Fruit fly (Drosophila melanogaster) Kc167 (cell line): Measurements from ENCODE around the gene DZIP1.

Source experiments
- Myc ChIP-seq: fragments of >200 bp; optimal IDR thresholded peaks from 2 replicates; lab custom pipeline; 2017; ENCODE audit warnings: missing external identifiers
- Sin3A ChIP-seq: fragments of >200 bp; optimal IDR thresholded peaks from 2 replicates; lab custom pipeline; 2018; ENCODE audit warnings: missing external identifiers
- h ChIP-seq: fragments of >200 bp; optimal IDR thresholded peaks from 3 replicates; lab custom pipeline; 2018; ENCODE audit warnings: missing external identifiers
- insv ChIP-seq: fragments of >200 bp; optimal IDR thresholded peaks from 3 replicates; lab custom pipeline; 2018; ENCODE audit warnings: missing external identifiers
- psq ChIP-seq: fragments of >200 bp; optimal IDR thresholded peaks from 2 replicates; lab custom pipeline; 2017; ENCODE audit warnings: missing external identifiers
- ttk ChIP-seq: sonication (Bioruptor generic); optimal IDR thresholded peaks from 2 replicates; lab custom pipeline; 2017; ENCODE audit warnings: missing external identifiers

The DZIP1 gene

DNA sequence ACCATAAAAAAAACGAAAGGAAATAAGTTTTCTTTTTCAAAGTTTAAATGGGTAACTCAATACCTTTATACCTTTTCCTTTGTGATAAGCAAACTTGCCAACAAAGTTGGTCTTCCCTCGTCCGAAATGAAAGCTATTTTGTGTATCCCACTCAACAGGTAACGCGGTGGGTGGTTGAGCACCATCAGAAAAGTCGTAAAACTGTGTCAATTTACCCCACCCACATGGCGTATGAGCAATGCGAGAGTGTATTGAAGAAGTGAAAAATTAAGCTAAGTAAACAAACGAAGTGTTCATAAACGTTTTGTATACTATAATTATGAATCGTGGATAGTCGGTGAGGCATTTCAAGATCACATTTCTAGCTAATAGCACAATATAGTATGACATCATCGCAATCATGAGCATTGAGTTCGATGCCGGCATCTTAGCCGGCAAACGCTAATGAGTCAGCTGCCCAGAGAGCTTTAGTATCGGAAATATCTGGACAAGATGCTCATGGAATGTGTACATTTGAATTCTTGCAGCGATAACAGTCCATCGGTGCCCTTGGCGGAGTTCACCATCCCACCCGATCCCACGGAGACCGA is 35.8 kb downstream of the DZIP1 start:
- no peak for TF ChIP-seq insv
- TF ChIP-seq Myc, result no peak
- no peak for TF ChIP-seq Sin3A
- TF ChIP-seq psq (lab: Kevin White, UChicago), result no peak
- no peak for TF ChIP-seq h (lab: Kevin White, UChicago)
- no peak for TF ChIP-seq ttk

DNA sequence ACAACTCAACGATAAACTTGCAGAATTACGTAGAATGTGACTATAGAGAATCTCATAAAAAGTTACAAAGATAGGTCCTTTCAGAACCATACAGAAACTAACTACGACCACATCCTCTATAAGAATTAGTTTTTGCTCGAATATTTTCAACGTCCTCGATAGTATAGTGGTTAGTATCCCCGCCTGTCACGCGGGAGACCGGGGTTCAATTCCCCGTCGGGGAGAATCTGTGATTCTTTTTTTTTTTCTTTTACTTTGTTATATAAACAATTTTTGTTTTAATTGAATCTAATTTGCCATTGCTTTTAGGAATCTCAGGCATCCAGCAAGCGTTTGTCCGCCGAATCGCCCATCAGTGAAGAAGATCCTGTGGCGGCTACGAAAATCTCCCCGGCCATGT is 40.1 kb downstream of the DZIP1 start:
- TF ChIP-seq Sin3A, result no peak
- no peak for TF ChIP-seq insv

DNA sequence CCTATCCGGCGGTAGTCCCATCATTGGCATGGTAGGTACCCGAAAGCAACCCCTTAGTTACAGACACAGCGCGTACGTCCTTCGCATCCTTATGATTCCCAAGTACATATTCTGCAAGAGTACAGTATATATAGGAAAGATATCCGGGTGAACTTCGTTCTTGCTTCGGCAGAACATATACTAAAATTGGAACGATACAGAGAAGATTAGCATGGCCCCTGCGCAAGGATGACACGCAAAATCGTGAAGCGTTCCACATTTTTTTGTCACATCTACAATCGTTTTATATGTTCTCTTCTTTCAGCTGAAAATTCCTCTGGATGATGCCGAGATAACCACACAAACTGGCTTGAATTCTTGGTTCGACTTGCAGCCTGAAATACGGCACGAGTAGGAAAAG is 40.9 kb downstream of the DZIP1 start:
- no peak for TF ChIP-seq Sin3A
- TF ChIP-seq Myc, result no peak
- no peak for TF ChIP-seq h (lab: Kevin White, UChicago)
- TF ChIP-seq ttk, result no peak

DNA sequence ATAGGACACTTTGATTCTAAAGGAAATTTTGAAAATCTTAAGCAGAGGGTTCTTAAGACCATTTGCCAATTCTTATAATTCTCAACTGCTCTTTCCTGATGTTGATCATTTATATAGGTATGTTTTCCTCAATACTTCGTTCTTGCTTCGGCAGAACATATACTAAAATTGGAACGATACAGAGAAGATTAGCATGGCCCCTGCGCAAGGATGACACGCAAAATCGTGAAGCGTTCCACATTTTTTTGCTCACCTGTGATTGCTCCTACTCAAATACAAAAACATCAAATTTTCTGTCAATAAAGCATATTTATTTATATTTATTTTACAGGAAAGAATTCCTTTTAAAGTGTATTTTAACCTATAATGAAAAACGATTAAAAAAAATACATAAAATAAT is 41.5 kb downstream of the DZIP1 start:
- TF ChIP-seq Myc, result no peak
- no peak for TF ChIP-seq insv
- TF ChIP-seq psq (lab: Kevin White, UChicago), result no peak
- no peak for TF ChIP-seq h (lab: Kevin White, UChicago)
- TF ChIP-seq ttk, result no peak
- no peak for TF ChIP-seq Sin3A

DNA sequence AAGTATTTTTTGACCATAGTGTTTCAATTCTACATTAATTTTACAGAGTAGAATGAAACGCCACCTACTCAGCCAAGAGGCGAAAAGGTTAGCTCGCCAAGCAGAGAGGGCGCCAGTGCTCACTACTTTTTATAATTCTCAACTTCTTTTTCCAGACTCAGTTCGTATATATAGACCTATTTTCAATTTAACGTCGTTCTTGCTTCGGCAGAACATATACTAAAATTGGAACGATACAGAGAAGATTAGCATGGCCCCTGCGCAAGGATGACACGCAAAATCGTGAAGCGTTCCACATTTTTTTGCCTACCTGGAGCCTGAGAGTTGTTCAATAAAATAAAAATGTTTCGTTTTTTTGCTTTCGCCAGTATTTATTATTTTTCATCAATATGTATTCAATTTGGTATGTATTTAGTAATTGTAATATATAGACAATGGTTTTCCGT is 42.0 kb downstream of the DZIP1 start:
- TF ChIP-seq Sin3A, result no peak
- TF ChIP-seq Myc, result no peak
- no peak for TF ChIP-seq h (lab: Kevin White, UChicago)
- no peak for TF ChIP-seq insv
- no peak for TF ChIP-seq ttk
- no peak for TF ChIP-seq psq (lab: Kevin White, UChicago)

DNA sequence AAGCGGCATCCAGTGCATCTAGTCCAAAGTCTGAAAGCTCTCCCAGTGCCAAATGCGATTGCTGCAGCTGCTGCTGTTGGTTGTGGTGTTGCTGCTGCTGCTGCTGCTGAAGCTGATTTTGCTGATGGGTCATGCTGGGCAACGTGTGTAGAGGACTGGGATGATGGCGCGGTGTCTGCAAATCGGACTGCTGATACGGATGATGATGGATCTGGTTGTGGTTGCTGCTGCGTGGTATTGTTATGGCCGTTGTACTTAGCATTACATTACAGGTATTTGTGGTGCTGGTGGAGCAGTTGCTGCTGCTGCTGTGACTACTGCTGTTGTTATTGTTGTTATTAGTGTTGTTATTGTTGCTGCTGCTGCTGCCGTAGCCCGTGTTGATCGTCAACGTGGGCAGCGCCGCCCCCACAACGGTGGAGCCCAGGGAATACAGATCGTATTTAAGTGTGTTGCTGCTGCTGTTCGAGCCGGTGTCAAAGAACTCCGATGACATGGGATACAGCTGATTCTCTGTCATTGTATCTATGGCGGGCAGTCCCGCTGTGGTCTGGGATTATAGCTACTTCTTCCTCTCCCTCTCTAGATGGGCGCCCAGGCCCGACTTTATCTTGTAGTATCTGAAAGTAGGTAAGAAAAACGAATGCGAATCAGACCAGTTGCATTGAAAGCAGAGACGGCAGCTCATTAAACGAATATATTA is 47.4 kb downstream of the DZIP1 start:
- TF ChIP-seq Sin3A (no peak), ttk (no peak), psq (lab: Kevin White, UChicago) (no peak)

DNA sequence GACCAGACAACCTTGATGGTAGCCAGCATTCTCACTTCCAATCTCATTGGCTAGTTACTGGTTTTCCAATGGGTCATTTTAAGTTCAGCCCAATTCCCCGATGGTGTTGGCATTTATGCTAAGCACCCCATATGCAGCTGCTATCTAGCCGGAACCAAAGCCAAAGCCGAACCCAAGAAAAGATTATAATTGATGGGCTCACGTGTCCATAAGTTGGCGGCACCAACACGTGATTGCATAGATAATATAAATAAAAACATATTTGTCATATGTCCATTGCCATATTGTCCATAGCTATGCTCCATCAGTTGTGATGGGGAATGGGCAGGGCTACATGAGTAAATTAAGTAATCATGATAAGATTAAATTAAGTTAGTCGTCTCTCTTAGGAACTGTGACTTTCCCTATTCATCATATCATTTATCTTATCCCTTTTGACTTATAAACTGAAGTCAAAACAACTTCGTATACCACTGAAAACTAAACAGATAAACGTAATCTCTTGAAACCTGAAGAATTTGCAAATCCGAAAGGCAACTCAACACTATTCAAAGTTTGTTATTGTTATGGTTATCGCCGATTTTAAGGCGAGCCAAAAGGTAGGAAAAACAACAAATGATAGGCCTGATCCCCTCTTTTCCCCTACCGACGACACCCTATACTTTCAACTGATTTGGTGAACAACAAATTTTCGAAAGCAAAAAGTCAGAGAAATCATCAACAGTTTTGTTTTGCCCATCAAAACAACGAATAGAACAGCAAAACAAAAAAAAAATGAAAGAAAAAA is 48.2 kb downstream of the DZIP1 start:
- TF ChIP-seq Myc (no peak), ttk (no peak), insv (no peak), Sin3A (no peak), h (lab: Kevin White, UChicago) (no peak), psq (lab: Kevin White, UChicago) (no peak)

DNA sequence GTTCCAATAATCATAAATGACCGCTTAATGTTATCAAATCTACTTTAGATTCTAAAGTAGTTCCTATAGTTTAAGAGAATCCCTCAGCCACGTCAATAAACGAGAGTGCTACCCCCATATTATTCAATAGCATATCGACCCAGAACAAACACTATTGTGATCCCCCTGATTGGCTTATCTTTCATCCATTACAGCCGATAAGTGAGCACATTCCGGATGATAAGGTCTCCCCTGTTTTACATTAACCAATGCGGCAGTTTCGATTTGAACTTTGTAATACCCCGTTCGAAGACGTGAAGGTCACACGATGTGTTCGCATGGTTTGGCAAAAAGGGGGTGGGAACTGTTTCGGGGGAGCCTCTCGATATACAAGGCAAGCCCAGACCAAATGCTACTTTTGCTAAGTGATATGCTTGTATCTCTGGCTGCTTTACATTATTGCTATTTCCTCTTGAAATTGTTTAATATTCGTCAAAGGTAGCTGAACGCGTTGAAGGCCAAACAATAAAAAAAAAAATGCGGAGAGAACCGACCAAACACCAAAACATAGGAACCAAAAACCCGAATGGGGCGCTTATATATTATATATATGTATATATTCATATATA is 49.2 kb downstream of the DZIP1 start:
- TF ChIP-seq insv (no peak), ttk (no peak), Sin3A (no peak), psq (lab: Kevin White, UChicago) (no peak), Myc (no peak), h (lab: Kevin White, UChicago) (no peak)

DNA sequence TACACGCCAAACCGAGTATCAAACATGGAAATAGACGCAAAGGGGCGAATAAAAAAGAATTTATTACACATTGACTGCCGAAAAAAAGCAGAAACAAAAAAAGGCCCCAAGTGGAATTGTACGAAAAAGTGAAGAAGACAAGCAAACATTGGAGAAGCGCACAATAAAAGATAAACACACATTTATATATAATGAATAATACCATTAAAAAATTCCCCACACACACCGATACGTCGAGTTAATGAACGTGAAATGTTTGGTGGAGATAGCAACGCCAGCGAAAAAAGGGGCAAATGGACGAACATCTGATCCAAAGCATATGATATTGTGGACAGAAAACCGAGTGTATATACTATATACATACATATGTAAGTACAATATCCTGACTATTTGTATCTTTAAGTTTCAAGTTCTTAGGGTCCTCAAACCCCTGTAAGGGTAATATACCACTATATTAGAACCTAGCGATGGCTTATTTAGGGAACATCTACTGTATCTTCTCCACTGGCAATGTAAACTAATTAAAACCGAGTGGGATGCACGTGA is 49.8 kb downstream of the DZIP1 start:
- TF ChIP-seq h (lab: Kevin White, UChicago) (no peak), psq (lab: Kevin White, UChicago) (peak; percentile 11)

DNA sequence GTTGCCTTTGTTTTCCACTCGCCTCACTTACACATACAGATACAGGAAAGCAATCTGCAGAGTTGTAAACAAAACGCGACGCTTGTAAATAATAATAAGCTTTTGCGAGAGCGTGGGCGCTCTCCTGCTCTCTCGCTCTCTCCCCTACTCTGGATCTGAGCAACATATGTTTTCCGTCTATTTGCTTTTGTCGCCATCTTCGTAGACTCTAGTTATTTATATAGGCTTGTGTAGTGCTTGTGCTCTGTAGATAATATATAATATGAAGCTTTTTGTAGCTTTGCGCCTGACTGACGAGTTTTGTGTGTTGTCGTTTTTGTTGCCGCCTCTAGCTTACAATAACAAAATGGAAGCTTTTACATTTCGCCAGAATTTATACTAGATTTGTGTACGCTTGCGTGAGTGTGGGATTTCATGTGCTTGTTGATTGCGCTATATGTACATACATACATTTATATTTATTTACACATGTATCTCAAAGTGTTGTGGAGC is 50.7 kb downstream of the DZIP1 start:
- peak; percentile 84 for TF ChIP-seq psq (lab: Kevin White, UChicago)
- TF ChIP-seq Sin3A, result no peak

DNA sequence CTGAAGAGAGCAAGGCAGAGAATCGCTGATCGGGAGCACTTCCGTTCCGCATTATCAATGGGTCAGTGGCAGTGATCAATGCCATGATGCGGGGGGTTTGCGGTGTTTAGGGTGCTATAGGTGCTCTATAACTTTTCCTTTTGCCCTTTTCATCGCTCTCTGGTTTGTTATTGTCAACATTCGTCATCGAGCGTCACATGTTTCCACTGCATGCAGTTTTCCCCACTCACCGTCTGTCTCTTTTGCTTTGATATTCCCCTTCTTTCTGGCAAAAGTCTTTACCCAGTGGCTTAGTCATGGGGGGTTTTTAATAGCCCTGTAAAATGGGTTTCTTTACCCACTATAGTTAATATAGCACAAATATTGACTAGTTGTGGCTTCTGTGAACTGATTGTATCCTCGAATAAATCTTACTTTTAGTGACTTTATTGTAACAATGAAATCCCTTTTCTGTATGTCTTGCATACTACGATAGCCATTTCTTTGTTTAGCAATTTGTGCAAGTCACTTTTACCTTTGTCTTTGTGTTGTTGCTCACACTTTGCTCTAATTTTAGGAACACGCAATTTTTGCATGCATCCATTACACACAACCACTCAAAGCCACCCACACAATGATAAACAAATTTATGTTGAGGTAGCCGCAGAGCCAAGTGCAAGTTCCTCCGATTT is 51.8 kb downstream of the DZIP1 start:
- TF ChIP-seq ttk (no peak), Sin3A (no peak), Myc (no peak), h (lab: Kevin White, UChicago) (no peak), psq (lab: Kevin White, UChicago) (no peak), insv (no peak)

DNA sequence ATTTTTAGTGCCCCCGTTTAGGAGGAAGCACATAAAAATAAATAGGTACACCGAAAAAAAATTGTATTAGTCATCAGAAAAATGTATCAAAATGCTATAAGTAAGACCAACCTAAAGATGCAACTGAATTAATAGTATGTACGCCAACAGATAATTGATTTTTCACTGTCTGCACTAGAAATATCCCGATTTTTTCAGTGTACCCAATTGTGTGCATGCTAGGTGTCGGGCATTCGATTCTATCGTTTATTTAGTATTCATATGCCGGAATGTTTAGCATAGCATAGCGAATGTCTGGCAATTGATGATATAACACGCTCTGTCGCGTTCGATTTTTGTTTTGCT is 52.3 kb downstream of the DZIP1 start:
- TF ChIP-seq Myc (no peak), ttk (no peak), psq (lab: Kevin White, UChicago) (no peak)
